Fruit fly (Drosophila melanogaster) whole organism, adult: Measurements from ENCODE around the gene CG10038.

Source experiments
- CG12768 ChIP-seq: fragments of 200-800 bp; sonication (Bioruptor generic); optimal IDR thresholded peaks from 2 replicates; lab custom pipeline; 2017; ENCODE audit warnings: missing biosample characterization, missing genetic modification characterization, mild to moderate bottlenecking, moderate library complexity, missing genetic modification reagents
- Hr96 ChIP-seq: fragments of 200-800 bp; sonication (Bioruptor generic); optimal IDR thresholded peaks from 2 replicates; lab custom pipeline; 2016; ENCODE audit warnings: missing biosample characterization, missing genetic modification characterization
- cic ChIP-seq: fragments of 200-800 bp; sonication (Bioruptor generic); optimal IDR thresholded peaks from 2 replicates; lab custom pipeline; 2017; ENCODE audit warnings: missing biosample characterization, mild to moderate bottlenecking, missing genetic modification characterization, moderate library complexity
- kay ChIP-seq: fragments of 200-800 bp; sonication (Bioruptor generic); peaks from one replicate; lab custom pipeline; 2016; ENCODE audit warnings: missing biosample characterization, missing genetic modification characterization, borderline replicate concordance

DNA sequence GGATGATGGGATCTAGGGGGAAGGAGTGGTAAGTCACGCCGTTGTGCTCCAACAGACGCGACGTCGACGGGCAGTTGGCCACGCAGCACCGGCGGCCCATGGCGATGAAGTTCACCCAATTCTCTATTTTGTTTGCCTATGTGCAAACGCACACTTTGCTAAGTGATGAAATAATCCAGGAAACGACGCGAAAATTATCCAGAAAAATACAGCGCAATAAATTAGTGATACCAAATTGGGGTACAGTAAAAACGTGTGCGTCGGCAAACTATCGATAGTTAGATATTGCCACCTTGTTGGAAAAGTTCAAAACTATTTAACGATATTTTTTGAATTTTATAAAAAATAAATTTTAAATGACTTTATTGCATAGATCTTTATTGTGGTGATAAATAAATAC is 5.6 kb upstream of the CG10038 start, which contains the start of gene MBD-R2:
- TF ChIP-seq cic (no peak), kay (GFP tag; lab: Kevin White, UChicago) (no peak), Hr96 (GFP tag; lab: Kevin White, UChicago) (no peak), CG12768 (no peak)
